Worm (Caenorhabditis elegans) whole organism, young adult: ENCODE measurements around the gene acdh-8.
A peak's percentile ranks its signal among the peaks of the same experiment; 100 is the strongest.

Source experiments
- B0019.2 ChIP-seq: fragments of 200-800 bp; sonication (Bioruptor generic); conservative IDR thresholded peaks from 2 replicates; pipeline ENCODE4 v1.3.6; 2022; ENCODE audit warnings: missing genetic modification reagents, missing genetic modification characterization, missing compliant biosample characterization
- B0261.1 ChIP-seq: sonication (generic microtip); optimal IDR thresholded peaks from 2 replicates; lab custom pipeline; 2016; ENCODE audit warnings: mild to moderate bottlenecking, missing genetic modification characterization, moderate library complexity, missing compliant biosample characterization
- B0336.3 ChIP-seq: fragments of 200-800 bp; sonication (Bioruptor generic); IDR thresholded peaks from 2 replicates; pipeline ENCODE4 v1.3.6; 2022; ENCODE audit warnings: missing genetic modification characterization, missing compliant biosample characterization
- F10E7.11 ChIP-seq: sonication (generic microtip); optimal IDR thresholded peaks from 2 replicates; lab custom pipeline; 2017; ENCODE audit warnings: mild to moderate bottlenecking, missing genetic modification characterization, moderate library complexity, missing compliant biosample characterization
- F23B12.7 ChIP-seq: sonication (generic microtip); optimal IDR thresholded peaks from 2 replicates; lab custom pipeline; 2017; ENCODE audit warnings: missing genetic modification characterization, mild to moderate bottlenecking, missing compliant biosample characterization, antibody characterized with exemption, moderate library complexity; ENCODE audit not compliant: insufficient read depth
- F33H1.4 ChIP-seq: fragments of 200-800 bp; sonication (Bioruptor generic); IDR thresholded peaks from 2 replicates; pipeline ENCODE4 v1.3.6; 2022; ENCODE audit warnings: missing genetic modification reagents, missing genetic modification characterization, missing compliant biosample characterization
- F57A8.1 ChIP-seq: fragments of 200-800 bp; sonication (Bioruptor generic); optimal IDR thresholded peaks from 2 replicates; lab custom pipeline; 2018; ENCODE audit warnings: mild to moderate bottlenecking, missing genetic modification characterization, moderate library complexity, missing compliant biosample characterization
- K11D2.4 ChIP-seq: fragments of 200-800 bp; sonication (Bioruptor generic); IDR thresholded peaks from 2 replicates; pipeline ENCODE4 v1.3.6; 2022; ENCODE audit warnings: missing genetic modification reagents, missing genetic modification characterization, missing compliant biosample characterization
- T07F8.4 ChIP-seq: sonication (generic microtip); optimal IDR thresholded peaks from 2 replicates; lab custom pipeline; 2016; ENCODE audit warnings: mild to moderate bottlenecking, missing genetic modification characterization, moderate library complexity, missing compliant biosample characterization
- T26A5.8 ChIP-seq: sonication (generic microtip); optimal IDR thresholded peaks from 2 replicates; lab custom pipeline; 2016; ENCODE audit warnings: missing genetic modification characterization, missing compliant biosample characterization
- Y53G8AR.9 ChIP-seq: fragments of 200-800 bp; sonication (Bioruptor generic); conservative IDR thresholded peaks from 2 replicates; pipeline ENCODE4 v1.3.6; 2022; ENCODE audit warnings: missing genetic modification reagents, missing genetic modification characterization, missing compliant biosample characterization
- Y79H2A.3 ChIP-seq: fragments of 200-800 bp; sonication (Bioruptor generic); conservative IDR thresholded peaks from 2 replicates; pipeline ENCODE4 v1.3.6; 2022; ENCODE audit warnings: missing genetic modification reagents, missing genetic modification characterization, missing compliant biosample characterization
- Y95B8A.8 ChIP-seq: fragments of 200-800 bp; sonication (Bioruptor generic); IDR thresholded peaks from 2 replicates; pipeline ENCODE4 v1.3.6; 2022; ENCODE audit warnings: missing genetic modification reagents, missing genetic modification characterization, missing compliant biosample characterization
- ZK185.1 ChIP-seq: sonication (generic microtip); optimal IDR thresholded peaks from 2 replicates; lab custom pipeline; 2016; ENCODE audit warnings: mild to moderate bottlenecking, missing genetic modification characterization, missing compliant biosample characterization; ENCODE audit not compliant: poor library complexity, severe bottlenecking
- akir-1 ChIP-seq: fragments of 200-800 bp; sonication (Bioruptor generic); optimal IDR thresholded peaks from 2 replicates; lab custom pipeline; 2018; ENCODE audit warnings: mild to moderate bottlenecking, missing genetic modification characterization, moderate library complexity, missing compliant biosample characterization
- ama-1 ChIP-seq, 3 experiments: fragments of 150-350 bp in 1 of 3; sonication (generic microtip) in 2 of 3; optimal IDR thresholded peaks; 2 replicates each; lab custom pipeline; 2014 to 2018; ENCODE audit warnings: missing biosample characterization in 2 of 3, missing genetic modification characterization in 2 of 3, missing genetic modification reagents in 2 of 3
- athp-1 ChIP-seq: sonication (generic microtip); optimal IDR thresholded peaks from 2 replicates; lab custom pipeline; 2017; ENCODE audit warnings: mild to moderate bottlenecking, missing genetic modification characterization, missing compliant biosample characterization
- attf-3 ChIP-seq: fragments of 200-800 bp; sonication (Bioruptor generic); conservative IDR thresholded peaks from 2 replicates; pipeline ENCODE4 v1.3.6; 2022; ENCODE audit warnings: missing genetic modification reagents, missing genetic modification characterization, missing compliant biosample characterization
- attf-5 ChIP-seq: fragments of 200-800 bp; sonication (Bioruptor generic); optimal IDR thresholded peaks from 2 replicates; lab custom pipeline; 2018; ENCODE audit warnings: mild to moderate bottlenecking, missing genetic modification characterization, missing compliant biosample characterization
- chd-7 ChIP-seq: sonication (generic microtip); optimal IDR thresholded peaks from 2 replicates; lab custom pipeline; 2016; ENCODE audit warnings: mild to moderate bottlenecking, missing genetic modification characterization, moderate library complexity, missing compliant biosample characterization
- die-1 ChIP-seq: sonication (generic microtip); optimal IDR thresholded peaks from 2 replicates; lab custom pipeline; 2016; ENCODE audit warnings: missing genotype, mild to moderate bottlenecking, missing genetic modification characterization, missing compliant biosample characterization
- egl-44 ChIP-seq: fragments of 200-800 bp; sonication (Bioruptor generic); IDR thresholded peaks from 2 replicates; pipeline ENCODE4 v1.3.6; 2022; ENCODE audit warnings: missing genetic modification reagents, missing genetic modification characterization, missing compliant biosample characterization
- egrh-3 ChIP-seq: fragments of 200-800 bp; sonication (Bioruptor generic); IDR thresholded peaks from 2 replicates; pipeline ENCODE4 v1.3.6; 2022; ENCODE audit warnings: missing genetic modification reagents, missing genetic modification characterization, missing compliant biosample characterization
- fkh-3 ChIP-seq: sonication (generic microtip); optimal IDR thresholded peaks from 2 replicates; lab custom pipeline; 2016; ENCODE audit warnings: mild to moderate bottlenecking, missing genetic modification characterization, missing compliant biosample characterization
- gei-17 ChIP-seq: fragments of 200-800 bp; sonication (Bioruptor generic); optimal IDR thresholded peaks from 2 replicates; lab custom pipeline; 2018; ENCODE audit warnings: mild to moderate bottlenecking, missing genetic modification characterization, missing compliant biosample characterization
- him-1 ChIP-seq: sonication (generic microtip); optimal IDR thresholded peaks from 2 replicates; lab custom pipeline; 2016; ENCODE audit warnings: missing genotype, missing genetic modification reagents, missing genetic modification characterization, missing compliant biosample characterization
- hlh-26 ChIP-seq: fragments of 200-800 bp; sonication (Bioruptor generic); conservative IDR thresholded peaks from 2 replicates; pipeline ENCODE4 v1.3.6; 2022; ENCODE audit warnings: missing genetic modification reagents, missing genetic modification characterization, missing compliant biosample characterization
- hrde-1 ChIP-seq: sonication (generic microtip); optimal IDR thresholded peaks from 2 replicates; lab custom pipeline; 2016; ENCODE audit warnings: missing genetic modification characterization, mild to moderate bottlenecking, missing compliant biosample characterization, moderate library complexity, missing genotype, missing genetic modification reagents, borderline replicate concordance
- hsf-1 ChIP-seq: fragments of 200-800 bp; sonication (Bioruptor generic); IDR thresholded peaks from 2 replicates; pipeline ENCODE4 v1.3.6; 2022; ENCODE audit warnings: missing genetic modification reagents, missing genetic modification characterization, missing compliant biosample characterization
- let-526 ChIP-seq: fragments of 200-800 bp; sonication (Bioruptor generic); IDR thresholded peaks from 2 replicates; pipeline ENCODE4 v1.3.6; 2022; ENCODE audit warnings: missing genetic modification reagents, missing genetic modification characterization, missing compliant biosample characterization
- lin-54 ChIP-seq: fragments of 200-800 bp; sonication (Bioruptor generic); optimal IDR thresholded peaks from 2 replicates; lab custom pipeline; 2018; ENCODE audit warnings: mild to moderate bottlenecking, missing genetic modification characterization, missing compliant biosample characterization
- lsl-1 ChIP-seq: fragments of 200-800 bp; sonication (Bioruptor generic); optimal IDR thresholded peaks from 2 replicates; lab custom pipeline; 2018; ENCODE audit warnings: mild to moderate bottlenecking, missing genetic modification characterization, moderate library complexity, missing compliant biosample characterization
- madf-3 ChIP-seq: fragments of 200-800 bp; sonication (Bioruptor generic); IDR thresholded peaks from 2 replicates; pipeline ENCODE4 v1.3.6; 2022; ENCODE audit warnings: missing genetic modification reagents, missing genetic modification characterization, missing compliant biosample characterization
- mcd-1 ChIP-seq: fragments of 200-800 bp; sonication (Bioruptor generic); IDR thresholded peaks from 2 replicates; pipeline ENCODE4 v1.3.6; 2022; ENCODE audit warnings: missing genetic modification reagents, missing genetic modification characterization, missing compliant biosample characterization
- mes-4 ChIP-seq: sonication (generic microtip); optimal IDR thresholded peaks from 2 replicates; lab custom pipeline; 2016; ENCODE audit warnings: missing genotype, missing genetic modification characterization, missing compliant biosample characterization
- nfya-2 ChIP-seq: fragments of 200-800 bp; sonication (Bioruptor generic); IDR thresholded peaks from 2 replicates; pipeline ENCODE4 v1.3.6; 2022; ENCODE audit warnings: missing genetic modification reagents, missing genetic modification characterization, missing compliant biosample characterization
- pbrm-1 ChIP-seq: fragments of 200-800 bp; sonication (Bioruptor generic); IDR thresholded peaks from 2 replicates; pipeline ENCODE4 v1.3.6; 2022; ENCODE audit warnings: missing genetic modification reagents, missing genetic modification characterization, missing compliant biosample characterization
- pha-4 ChIP-seq: fragments of 150-350 bp; sonication (generic microtip); optimal IDR thresholded peaks from 2 replicates; lab custom pipeline; 2014; ENCODE audit warnings: missing biosample characterization, missing genetic modification reagents, missing genetic modification characterization
- rcor-1 ChIP-seq: fragments of 200-800 bp; sonication (Bioruptor generic); IDR thresholded peaks from 2 replicates; pipeline ENCODE4 v1.3.6; 2022; ENCODE audit warnings: missing genetic modification reagents, missing genetic modification characterization, missing compliant biosample characterization
- rec-8 ChIP-seq, 2 experiments: sonication (generic microtip); optimal IDR thresholded peaks; 2 replicates each; lab custom pipeline; 2016; ENCODE audit warnings: mild to moderate bottlenecking in 2 of 2, missing genetic modification characterization in 2 of 2, missing genetic modification reagents in 2 of 2, missing genotype in 2 of 2, missing biosample characterization in 1 of 2, missing compliant biosample characterization in 1 of 2, moderate library complexity in 1 of 2
- snpc-1.3 ChIP-seq: sonication (generic microtip); optimal IDR thresholded peaks from 2 replicates; lab custom pipeline; 2017; ENCODE audit warnings: missing genetic modification characterization, mild to moderate bottlenecking, missing compliant biosample characterization, antibody characterized with exemption, moderate library complexity, missing genotype, missing genetic modification reagents; ENCODE audit not compliant: insufficient read depth
- tlf-1 ChIP-seq: fragments of 200-800 bp; sonication (Bioruptor generic); optimal IDR thresholded peaks from 2 replicates; lab custom pipeline; 2018; ENCODE audit warnings: mild to moderate bottlenecking, missing genetic modification characterization, missing compliant biosample characterization
- zfh-2 ChIP-seq: fragments of 200-800 bp; sonication (Bioruptor generic); conservative IDR thresholded peaks from 2 replicates; pipeline ENCODE4 v1.3.6; 2022; ENCODE audit warnings: missing genetic modification reagents, missing genetic modification characterization, missing compliant biosample characterization
- ztf-18 ChIP-seq: sonication (generic microtip); optimal IDR thresholded peaks from 2 replicates; lab custom pipeline; 2016; ENCODE audit warnings: missing genotype, mild to moderate bottlenecking, missing genetic modification characterization, missing compliant biosample characterization
- ztf-3 ChIP-seq: fragments of 200-800 bp; sonication (Bioruptor generic); optimal IDR thresholded peaks from 2 replicates; lab custom pipeline; 2018; ENCODE audit warnings: mild to moderate bottlenecking, missing genetic modification characterization, missing compliant biosample characterization

acdh-8 gene

DNA sequence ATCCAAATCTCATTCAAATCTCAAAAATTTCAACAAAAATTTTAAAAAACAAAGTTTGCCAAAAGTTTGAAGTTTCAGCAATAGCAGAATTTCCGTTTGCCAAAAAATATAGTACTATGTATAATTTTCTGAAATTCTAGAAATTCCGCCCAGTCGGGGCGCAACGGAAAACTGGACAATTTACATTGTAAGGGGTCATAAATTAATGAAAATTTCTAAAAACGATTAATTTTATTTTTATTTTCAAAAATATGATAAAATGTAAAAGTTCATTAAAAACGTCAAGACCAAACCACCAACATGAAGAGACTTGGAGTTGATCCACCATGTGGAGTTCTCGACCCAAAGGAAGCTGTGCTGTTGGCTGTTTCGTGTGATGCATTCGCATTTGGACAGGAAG lies 24.0 kb downstream of the acdh-8 start, which contains the start of gene ZK1248.4:
Gene ZK1248.4, plus strand, starts transcription at position 301 of the 400 bp plus-strand sequence.
- no peak for TF ChIP-seq K11D2.4
- no peak for TF ChIP-seq hsf-1 (GFP tag; lab: Robert Waterston, UW)
- no peak for TF ChIP-seq snpc-1.3 (tag; lab: Kevin White, UChicago)
- no peak for TF ChIP-seq egrh-3 (GFP tag; lab: Robert Waterston, UW)
- TF ChIP-seq egl-44 (GFP tag; lab: Robert Waterston, UW): no peak
- no peak for TF ChIP-seq B0336.3 (GFP tag; lab: Robert Waterston, UW)
- no peak for TF ChIP-seq ama-1 (optimal IDR thresholded peaks at IDR 0.05; lab: Kevin White, UChicago)
- no peak for TF ChIP-seq ama-1 (GFP tag; optimal IDR thresholded peaks at IDR 0.05; lab: Kevin White, UChicago)
- no peak for TF ChIP-seq mcd-1 (GFP tag; lab: Robert Waterston, UW)
- TF ChIP-seq ztf-3 (GFP tag; lab: Kevin White, UChicago): no peak
- TF ChIP-seq die-1 (tag; lab: Kevin White, UChicago): no peak
- no peak for TF ChIP-seq pha-4 (tag; lab: Kevin White, UChicago)
- TF ChIP-seq chd-7 (tag; lab: Kevin White, UChicago): no peak
- TF ChIP-seq let-526 (GFP tag; lab: Robert Waterston, UW): no peak
- TF ChIP-seq akir-1 (GFP tag; lab: Kevin White, UChicago): no peak
- TF ChIP-seq F10E7.11 (tag; lab: Kevin White, UChicago): no peak
- TF ChIP-seq T26A5.8: no peak

DNA sequence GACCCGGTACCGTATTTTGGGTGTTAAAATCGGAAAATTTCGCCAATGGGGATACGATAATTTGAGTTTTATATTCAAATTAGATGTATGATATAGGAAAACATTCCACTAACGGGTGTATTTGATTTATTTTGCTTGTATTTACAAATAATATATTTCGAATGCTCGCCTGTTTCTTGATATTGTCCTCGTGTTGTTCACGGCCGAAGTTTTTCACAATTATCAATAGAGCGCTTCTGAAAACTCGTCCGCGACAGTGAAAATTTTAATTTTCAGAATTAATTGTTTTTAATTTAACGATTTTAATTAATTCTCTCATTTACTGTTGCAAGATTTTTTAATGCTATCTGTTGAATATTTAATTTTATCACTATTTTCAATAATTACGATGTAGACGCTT lies 25.4 kb downstream of the acdh-8 start:
- TF ChIP-seq gei-17 (GFP tag; lab: Kevin White, UChicago) (no peak), ztf-18 (tag; lab: Kevin White, UChicago) (no peak), fkh-3 (no peak), lsl-1 (GFP tag; lab: Kevin White, UChicago) (peak; percentile 58), tlf-1 (GFP tag; lab: Kevin White, UChicago) (no peak), rcor-1 (peak; percentile 68), pha-4 (tag; lab: Kevin White, UChicago) (no peak), pbrm-1 (GFP tag; lab: Robert Waterston, UW) (0 out of 2 replicates have a peak, but pooled peaks have one; percentile 41), Y53G8AR.9 (GFP tag; lab: Robert Waterston, UW) (no peak), mes-4 (tag; lab: Kevin White, UChicago) (no peak), ZK185.1 (tag; lab: Kevin White, UChicago) (peak; percentile 34), F33H1.4 (GFP tag; lab: Robert Waterston, UW) (peak; percentile 39; the same call in 1 of the 2 replicates), nfya-2 (GFP tag; lab: Robert Waterston, UW) (no peak), athp-1 (tag; lab: Kevin White, UChicago) (no peak), F57A8.1 (no peak), madf-3 (GFP tag; lab: Robert Waterston, UW) (no peak), attf-3 (no peak), F23B12.7 (no peak), hrde-1 (tag; lab: Kevin White, UChicago) (no peak), hlh-26 (no peak), ama-1 (optimal IDR thresholded peaks at IDR 0.05; lab: Kevin White, UChicago) (no peak), ama-1 (GFP tag; optimal IDR thresholded peaks at IDR 0.05; lab: Kevin White, UChicago) (no peak), him-1 (tag; lab: Kevin White, UChicago) (peak; percentile 40), Y79H2A.3 (GFP tag; lab: Robert Waterston, UW) (no peak), Y95B8A.8 (GFP tag; lab: Robert Waterston, UW) (0 out of 2 replicates have a peak, but pooled peaks have one; percentile 21), B0336.3 (GFP tag; lab: Robert Waterston, UW) (no peak), let-526 (GFP tag; lab: Robert Waterston, UW) (0 out of 2 replicates have a peak, but pooled peaks have one; percentile 14), T07F8.4 (tag; lab: Kevin White, UChicago) (no peak), lin-54 (GFP tag; lab: Kevin White, UChicago) (peak; percentile 15), B0019.2 (GFP tag; lab: Robert Waterston, UW) (no peak), attf-5 (peak; percentile 31), die-1 (tag; lab: Kevin White, UChicago) (no peak), K11D2.4 (no peak), zfh-2 (no peak), rec-8 (tag; optimal IDR thresholded peaks at IDR 0.05; lab: Kevin White, UChicago) (no peak), B0261.1 (tag; lab: Kevin White, UChicago) (no peak)
